Worm (Caenorhabditis elegans) whole organism, young adult: ENCODE data around the gene T22C8.3.

Experiments used
- B0261.1 ChIP-seq: sonication (generic microtip); optimal IDR thresholded peaks from 2 replicates; lab custom pipeline; 2016; ENCODE audit warnings: mild to moderate bottlenecking, missing genetic modification characterization, moderate library complexity, missing compliant biosample characterization
- C17E4.6 ChIP-seq: fragments of 200-800 bp; sonication (Bioruptor generic); IDR thresholded peaks from 2 replicates; pipeline ENCODE4 v1.3.6; 2022; ENCODE audit warnings: missing genetic modification reagents, missing genetic modification characterization, missing compliant biosample characterization
- K11D2.4 ChIP-seq: fragments of 200-800 bp; sonication (Bioruptor generic); IDR thresholded peaks from 2 replicates; pipeline ENCODE4 v1.3.6; 2022; ENCODE audit warnings: missing genetic modification reagents, missing genetic modification characterization, missing compliant biosample characterization
- Y53F4B.3 ChIP-seq: fragments of 200-800 bp; sonication (Bioruptor generic); IDR thresholded peaks from 2 replicates; pipeline ENCODE4 v1.3.6; 2022; ENCODE audit warnings: missing genetic modification reagents, missing genetic modification characterization, missing compliant biosample characterization
- Y53G8AR.9 ChIP-seq: fragments of 200-800 bp; sonication (Bioruptor generic); conservative IDR thresholded peaks from 2 replicates; pipeline ENCODE4 v1.3.6; 2022; ENCODE audit warnings: missing genetic modification reagents, missing genetic modification characterization, missing compliant biosample characterization
- Y67H2A.10 ChIP-seq: fragments of 200-800 bp; sonication (Bioruptor generic); conservative IDR thresholded peaks from 2 replicates; pipeline ENCODE4 v1.3.6; 2022; ENCODE audit warnings: missing genetic modification reagents, missing genetic modification characterization, missing compliant biosample characterization
- Y79H2A.3 ChIP-seq: fragments of 200-800 bp; sonication (Bioruptor generic); conservative IDR thresholded peaks from 2 replicates; pipeline ENCODE4 v1.3.6; 2022; ENCODE audit warnings: missing genetic modification reagents, missing genetic modification characterization, missing compliant biosample characterization
- Y95B8A.8 ChIP-seq: fragments of 200-800 bp; sonication (Bioruptor generic); IDR thresholded peaks from 2 replicates; pipeline ENCODE4 v1.3.6; 2022; ENCODE audit warnings: missing genetic modification reagents, missing genetic modification characterization, missing compliant biosample characterization
- aptf-3 ChIP-seq: fragments of 200-800 bp; sonication (Bioruptor generic); IDR thresholded peaks from 2 replicates; pipeline ENCODE4 v1.3.6; 2022; ENCODE audit warnings: missing genetic modification characterization, missing compliant biosample characterization
- athp-1 ChIP-seq: sonication (generic microtip); optimal IDR thresholded peaks from 2 replicates; lab custom pipeline; 2017; ENCODE audit warnings: mild to moderate bottlenecking, missing genetic modification characterization, missing compliant biosample characterization
- bed-1 ChIP-seq: fragments of 200-800 bp; sonication (Bioruptor generic); IDR thresholded peaks from 2 replicates; pipeline ENCODE4 v1.3.6; 2022; ENCODE audit warnings: missing genetic modification reagents, missing genetic modification characterization, missing compliant biosample characterization
- ceh-100 ChIP-seq: fragments of 200-800 bp; sonication (Bioruptor generic); IDR thresholded peaks from 2 replicates; pipeline ENCODE4 v1.3.6; 2022; ENCODE audit warnings: missing genetic modification reagents, missing genetic modification characterization, missing compliant biosample characterization
- ceh-58 ChIP-seq: fragments of 200-800 bp; sonication (Bioruptor generic); IDR thresholded peaks from 2 replicates; pipeline ENCODE4 v1.3.6; 2022; ENCODE audit warnings: missing genetic modification characterization, missing compliant biosample characterization
- dpff-1 ChIP-seq: sonication (generic microtip); optimal IDR thresholded peaks from 2 replicates; lab custom pipeline; 2017; ENCODE audit warnings: mild to moderate bottlenecking, missing genetic modification characterization, missing compliant biosample characterization
- egrh-3 ChIP-seq: fragments of 200-800 bp; sonication (Bioruptor generic); IDR thresholded peaks from 2 replicates; pipeline ENCODE4 v1.3.6; 2022; ENCODE audit warnings: missing genetic modification reagents, missing genetic modification characterization, missing compliant biosample characterization
- ets-4 ChIP-seq: fragments of 200-800 bp; sonication (Bioruptor generic); optimal IDR thresholded peaks from 2 replicates; lab custom pipeline; 2018; ENCODE audit warnings: mild to moderate bottlenecking, missing genetic modification characterization, missing compliant biosample characterization
- fkh-3 ChIP-seq: sonication (generic microtip); optimal IDR thresholded peaks from 2 replicates; lab custom pipeline; 2016; ENCODE audit warnings: mild to moderate bottlenecking, missing genetic modification characterization, missing compliant biosample characterization
- gei-17 ChIP-seq: fragments of 200-800 bp; sonication (Bioruptor generic); optimal IDR thresholded peaks from 2 replicates; lab custom pipeline; 2018; ENCODE audit warnings: mild to moderate bottlenecking, missing genetic modification characterization, missing compliant biosample characterization
- him-1 ChIP-seq: sonication (generic microtip); optimal IDR thresholded peaks from 2 replicates; lab custom pipeline; 2016; ENCODE audit warnings: missing genotype, missing genetic modification reagents, missing genetic modification characterization, missing compliant biosample characterization
- hlh-12 ChIP-seq: sonication (generic microtip); optimal IDR thresholded peaks from 2 replicates; lab custom pipeline; 2016; ENCODE audit warnings: missing genetic modification characterization, missing compliant biosample characterization
- hlh-26 ChIP-seq: fragments of 200-800 bp; sonication (Bioruptor generic); conservative IDR thresholded peaks from 2 replicates; pipeline ENCODE4 v1.3.6; 2022; ENCODE audit warnings: missing genetic modification reagents, missing genetic modification characterization, missing compliant biosample characterization
- hmg-20 ChIP-seq: fragments of 200-800 bp; sonication (Bioruptor generic); IDR thresholded peaks from 2 replicates; pipeline ENCODE4 v1.3.6; 2022; ENCODE audit warnings: missing genetic modification reagents, missing genetic modification characterization, missing compliant biosample characterization
- lag-1 ChIP-seq: fragments of 200-800 bp; sonication (Bioruptor generic); IDR thresholded peaks from 2 replicates; pipeline ENCODE4 v1.3.6; 2022; ENCODE audit warnings: missing genetic modification reagents, missing genetic modification characterization, missing compliant biosample characterization
- lin-40 ChIP-seq: sonication (generic microtip); optimal IDR thresholded peaks from 2 replicates; lab custom pipeline; 2016; ENCODE audit warnings: missing genetic modification characterization, mild to moderate bottlenecking, missing compliant biosample characterization, missing genotype, missing genetic modification reagents
- lin-54 ChIP-seq: fragments of 200-800 bp; sonication (Bioruptor generic); optimal IDR thresholded peaks from 2 replicates; lab custom pipeline; 2018; ENCODE audit warnings: mild to moderate bottlenecking, missing genetic modification characterization, missing compliant biosample characterization
- lsl-1 ChIP-seq: fragments of 200-800 bp; sonication (Bioruptor generic); optimal IDR thresholded peaks from 2 replicates; lab custom pipeline; 2018; ENCODE audit warnings: mild to moderate bottlenecking, missing genetic modification characterization, moderate library complexity, missing compliant biosample characterization
- lsy-27 ChIP-seq: sonication (generic microtip); optimal IDR thresholded peaks from 2 replicates; lab custom pipeline; 2017; ENCODE audit warnings: missing genetic modification characterization, mild to moderate bottlenecking, missing compliant biosample characterization, antibody characterized with exemption, missing genotype, borderline replicate concordance; ENCODE audit not compliant: insufficient read depth
- madf-6 ChIP-seq: fragments of 200-800 bp; sonication (Bioruptor generic); IDR thresholded peaks from 2 replicates; pipeline ENCODE4 v1.3.6; 2022; ENCODE audit warnings: missing genetic modification reagents, missing genetic modification characterization, missing compliant biosample characterization
- mcd-1 ChIP-seq: fragments of 200-800 bp; sonication (Bioruptor generic); IDR thresholded peaks from 2 replicates; pipeline ENCODE4 v1.3.6; 2022; ENCODE audit warnings: missing genetic modification reagents, missing genetic modification characterization, missing compliant biosample characterization
- mes-4 ChIP-seq: sonication (generic microtip); optimal IDR thresholded peaks from 2 replicates; lab custom pipeline; 2016; ENCODE audit warnings: missing genotype, missing genetic modification characterization, missing compliant biosample characterization
- mxl-1 ChIP-seq: sonication (generic microtip); optimal IDR thresholded peaks from 2 replicates; lab custom pipeline; 2016; ENCODE audit warnings: missing genetic modification characterization, missing compliant biosample characterization
- nfya-1 ChIP-seq: sonication (generic microtip); optimal IDR thresholded peaks from 2 replicates; lab custom pipeline; 2017; ENCODE audit warnings: antibody characterized with exemption, missing compliant biosample characterization, missing genetic modification characterization, borderline replicate concordance; ENCODE audit not compliant: insufficient read depth
- nfyb-1 ChIP-seq: fragments of 200-800 bp; sonication (Bioruptor generic); IDR thresholded peaks from 2 replicates; pipeline ENCODE4 v1.3.6; 2022; ENCODE audit warnings: missing genetic modification reagents, missing genetic modification characterization, missing compliant biosample characterization
- nhr-179 ChIP-seq: sonication (generic microtip); optimal IDR thresholded peaks from 2 replicates; lab custom pipeline; 2016; ENCODE audit warnings: mild to moderate bottlenecking, missing genetic modification characterization, missing compliant biosample characterization
- nhr-27 ChIP-seq: fragments of 200-800 bp; sonication (Bioruptor generic); optimal IDR thresholded peaks from 2 replicates; lab custom pipeline; 2018; ENCODE audit warnings: mild to moderate bottlenecking, missing genetic modification characterization, moderate library complexity, missing compliant biosample characterization
- nhr-80 ChIP-seq: sonication (generic microtip); optimal IDR thresholded peaks from 2 replicates; lab custom pipeline; 2016; ENCODE audit warnings: missing genetic modification characterization, missing compliant biosample characterization
- nhr-90 ChIP-seq: sonication (generic microtip); optimal IDR thresholded peaks from 2 replicates; lab custom pipeline; 2016; ENCODE audit warnings: missing genotype, mild to moderate bottlenecking, missing genetic modification characterization, missing compliant biosample characterization
- pbrm-1 ChIP-seq: fragments of 200-800 bp; sonication (Bioruptor generic); IDR thresholded peaks from 2 replicates; pipeline ENCODE4 v1.3.6; 2022; ENCODE audit warnings: missing genetic modification reagents, missing genetic modification characterization, missing compliant biosample characterization
- rec-8 ChIP-seq, 2 experiments: sonication (generic microtip); optimal IDR thresholded peaks; 2 replicates each; lab custom pipeline; 2016; ENCODE audit warnings: mild to moderate bottlenecking in 2 of 2, missing genetic modification characterization in 2 of 2, missing genetic modification reagents in 2 of 2, missing genotype in 2 of 2, missing biosample characterization in 1 of 2, missing compliant biosample characterization in 1 of 2, moderate library complexity in 1 of 2
- repo-1 ChIP-seq: sonication (generic microtip); optimal IDR thresholded peaks from 2 replicates; lab custom pipeline; 2017; ENCODE audit warnings: mild to moderate bottlenecking, missing genetic modification characterization, missing compliant biosample characterization
- snpc-1.3 ChIP-seq: sonication (generic microtip); optimal IDR thresholded peaks from 2 replicates; lab custom pipeline; 2017; ENCODE audit warnings: missing genetic modification characterization, mild to moderate bottlenecking, missing compliant biosample characterization, antibody characterized with exemption, moderate library complexity, missing genotype, missing genetic modification reagents; ENCODE audit not compliant: insufficient read depth
- somi-1 ChIP-seq: fragments of 200-800 bp; sonication (Bioruptor generic); optimal IDR thresholded peaks from 2 replicates; lab custom pipeline; 2018; ENCODE audit warnings: mild to moderate bottlenecking, missing genetic modification characterization, missing compliant biosample characterization
- tbp1 ChIP-seq: fragments of 200-800 bp; sonication (Bioruptor generic); optimal IDR thresholded peaks from 2 replicates; lab custom pipeline; 2018; ENCODE audit warnings: mild to moderate bottlenecking, missing genetic modification characterization, missing compliant biosample characterization
- zfh-2 ChIP-seq: fragments of 200-800 bp; sonication (Bioruptor generic); conservative IDR thresholded peaks from 2 replicates; pipeline ENCODE4 v1.3.6; 2022; ENCODE audit warnings: missing genetic modification reagents, missing genetic modification characterization, missing compliant biosample characterization
- zim-3 ChIP-seq: sonication (generic microtip); optimal IDR thresholded peaks from 2 replicates; lab custom pipeline; 2017; ENCODE audit warnings: mild to moderate bottlenecking, missing genetic modification characterization, moderate library complexity, missing compliant biosample characterization
- ztf-22 ChIP-seq: fragments of 200-800 bp; sonication (Bioruptor generic); optimal IDR thresholded peaks from 2 replicates; lab custom pipeline; 2018; ENCODE audit warnings: mild to moderate bottlenecking, missing genetic modification characterization, moderate library complexity, missing compliant biosample characterization
- ztf-25 ChIP-seq: fragments of 200-800 bp; sonication (Bioruptor generic); IDR thresholded peaks from 2 replicates; pipeline ENCODE4 v1.3.6; 2022; ENCODE audit warnings: missing genetic modification reagents, missing genetic modification characterization, missing compliant biosample characterization
- ztf-26 ChIP-seq: sonication (generic microtip); optimal IDR thresholded peaks from 2 replicates; lab custom pipeline; 2017; ENCODE audit warnings: missing genetic modification characterization, missing compliant biosample characterization

T22C8.3 gene

DNA sequence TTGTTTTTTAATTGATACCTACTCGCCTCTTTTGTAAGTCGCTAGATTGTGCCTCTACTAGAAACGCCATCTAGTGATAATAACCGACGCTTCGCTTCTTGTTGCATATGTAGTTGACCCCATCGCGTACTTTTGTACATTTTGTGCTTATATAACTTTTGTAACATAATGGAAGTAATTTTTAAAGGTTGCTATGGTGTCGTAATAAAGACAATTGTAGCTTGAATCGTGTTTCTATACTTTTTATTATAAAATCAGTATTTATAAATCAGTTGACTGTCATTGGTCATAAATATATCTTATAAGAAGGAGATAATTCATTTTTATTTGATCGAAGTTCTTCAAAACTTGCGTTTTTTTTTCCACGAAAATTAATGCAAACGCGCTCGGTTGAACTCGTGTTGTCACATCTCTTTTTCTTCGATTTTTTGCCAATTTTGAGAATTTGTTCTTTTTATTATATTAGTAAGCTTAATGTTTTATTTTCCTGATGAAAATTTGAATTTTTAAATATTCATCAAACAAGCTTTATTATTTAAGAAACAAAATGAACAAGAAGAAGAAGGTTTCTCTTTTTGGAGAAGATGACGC lies 44.2 kb downstream of the T22C8.3 start, which contains the start of gene F54C9.9 (continued):
- TF ChIP-seq pbrm-1, result 0 out of 2 replicates have a peak, but pooled peaks have one; percentile 31
- TF ChIP-seq ceh-58 (GFP tag; lab: Robert Waterston, UW), result no peak
- no peak for TF ChIP-seq K11D2.4 (GFP tag; lab: Robert Waterston, UW)
- TF ChIP-seq nfya-1 (tag; lab: Kevin White, UChicago), result no peak
- peak; percentile 71 for TF ChIP-seq Y53G8AR.9 (GFP tag; lab: Robert Waterston, UW)
- peak; percentile 24 for TF ChIP-seq athp-1
- TF ChIP-seq nhr-80 (tag; lab: Kevin White, UChicago), result no peak
- TF ChIP-seq Y53F4B.3, result no peak
- TF ChIP-seq ztf-26 (tag; lab: Kevin White, UChicago), result no peak
- TF ChIP-seq Y95B8A.8 (GFP tag; lab: Robert Waterston, UW), result peak; percentile 77
- TF ChIP-seq dpff-1, result no peak
- TF ChIP-seq zfh-2 (GFP tag; lab: Robert Waterston, UW), result no peak
- TF ChIP-seq lsy-27 (tag; lab: Kevin White, UChicago), result no peak
- TF ChIP-seq somi-1 (GFP tag; lab: Kevin White, UChicago), result no peak
- TF ChIP-seq ztf-22 (GFP tag; lab: Kevin White, UChicago), result no peak
- peak; percentile 50 for TF ChIP-seq lsl-1 (GFP tag; lab: Kevin White, UChicago)
- TF ChIP-seq mes-4 (tag; lab: Kevin White, UChicago), result no peak
- TF ChIP-seq aptf-3 (GFP tag; lab: Robert Waterston, UW), result no peak
- peak; percentile 87 for TF ChIP-seq Y79H2A.3 (GFP tag; lab: Robert Waterston, UW)
- TF ChIP-seq ztf-25 (GFP tag; lab: Robert Waterston, UW), result no peak
- TF ChIP-seq repo-1 (tag; lab: Kevin White, UChicago), result peak; percentile 17
- peak; percentile 52 for TF ChIP-seq mcd-1 (GFP tag; lab: Robert Waterston, UW)
- TF ChIP-seq nhr-90 (tag; lab: Kevin White, UChicago), result no peak
- TF ChIP-seq Y67H2A.10, result no peak
- TF ChIP-seq hlh-12, result no peak
- no peak for TF ChIP-seq snpc-1.3 (tag; lab: Kevin White, UChicago)
- no peak for TF ChIP-seq hlh-26
- no peak for TF ChIP-seq nhr-179 (tag; lab: Kevin White, UChicago)
- no peak for TF ChIP-seq hmg-20 (GFP tag; lab: Robert Waterston, UW)
- TF ChIP-seq lin-40, result no peak
- TF ChIP-seq lag-1, result no peak
- no peak for TF ChIP-seq fkh-3 (tag; lab: Kevin White, UChicago)
- TF ChIP-seq gei-17, result no peak
- TF ChIP-seq mxl-1, result no peak
- TF ChIP-seq ceh-100, result peak; percentile 50; the same call in 1 of the 2 replicates
- peak; percentile 19 for TF ChIP-seq lin-54
- TF ChIP-seq rec-8 (tag; optimal IDR thresholded peaks at IDR 0.05; lab: Kevin White, UChicago), result no peak
- TF ChIP-seq egrh-3 (GFP tag; lab: Robert Waterston, UW), result no peak
- peak; percentile 48; the same call in 1 of the 2 replicates for TF ChIP-seq C17E4.6
- TF ChIP-seq nfyb-1 (GFP tag; lab: Robert Waterston, UW), result no peak
- no peak for TF ChIP-seq bed-1
- no peak for TF ChIP-seq zim-3 (tag; lab: Kevin White, UChicago)
- TF ChIP-seq madf-6, result peak; percentile 71
- TF ChIP-seq tbp1 (GFP tag; lab: Kevin White, UChicago), result peak; percentile 11
- TF ChIP-seq ets-4 (GFP tag; lab: Kevin White, UChicago), result no peak
- TF ChIP-seq him-1 (tag; lab: Kevin White, UChicago), result peak; percentile 23
- TF ChIP-seq nhr-27 (tag; lab: Kevin White, UChicago), result no peak
- no peak for TF ChIP-seq B0261.1 (tag; lab: Kevin White, UChicago)
